Fruit fly (Drosophila melanogaster): Measurements from ENCODE around the gene Daao2.

dm6 chr2L:6793763-6794417 is 8.9 kb upstream of the Daao2 start:
- TF ChIP-seq Six4 (GFP tag; optimal IDR thresholded peaks at IDR 0.05): no peak
- TF ChIP-seq pzg (GFP tag; optimal IDR thresholded peaks at IDR 0.05): no peak
- no peak for TF ChIP-seq CG14441 (GFP tag; IDR thresholded peaks at IDR 0.05)
- TF ChIP-seq CG3847 (GFP tag; IDR thresholded peaks at IDR 0.05): no peak
- TF ChIP-seq CG17186 (GFP tag; optimal IDR thresholded peaks at IDR 0.05): no peak
- TF ChIP-seq wor (GFP tag; IDR thresholded peaks at IDR 0.05): no peak
- no peak for TF ChIP-seq CG1647 (GFP tag; optimal IDR thresholded peaks at IDR 0.05)

Measured in whole organism, embryonic.